Fruit fly (Drosophila melanogaster) whole organism, embryonic: ENCODE results near the gene stg1.

ENCODE experiments used
- Bgb ChIP-seq: fragments of 200-800 bp; sonication (Bioruptor generic); IDR thresholded peaks from 2 replicates; pipeline ENCODE4 v1.3.6; 2022; ENCODE audit warnings: missing biosample characterization, missing genetic modification characterization; ENCODE audit not compliant: partially characterized antibody
- CG10209 ChIP-seq: fragments of 200-800 bp; sonication (Bioruptor generic); optimal IDR thresholded peaks from 3 replicates; lab custom pipeline; 2017; ENCODE audit warnings: missing biosample characterization, mild to moderate bottlenecking, missing genetic modification characterization, missing genetic modification reagents
- CG10267 ChIP-seq: fragments of 200-800 bp; sonication (Bioruptor generic); optimal IDR thresholded peaks from 2 replicates; lab custom pipeline; 2018; ENCODE audit warnings: missing biosample characterization, mild to moderate bottlenecking, missing genetic modification characterization, moderate library complexity
- CG12769 ChIP-seq: fragments of 200-800 bp; sonication (Bioruptor generic); optimal IDR thresholded peaks from 2 replicates; lab custom pipeline; 2019; ENCODE audit warnings: missing biosample characterization, mild to moderate bottlenecking, missing genetic modification characterization, moderate library complexity
- CG13894 ChIP-seq: fragments of 200-800 bp; sonication (Bioruptor generic); optimal IDR thresholded peaks from 3 replicates; lab custom pipeline; 2018; ENCODE audit warnings: missing biosample characterization, mild to moderate bottlenecking, missing genetic modification characterization, moderate library complexity
- CG14014 ChIP-seq: fragments of 200-800 bp; sonication (Bioruptor generic); IDR thresholded peaks from 2 replicates; pipeline ENCODE4 v1.3.6; 2022; ENCODE audit warnings: missing biosample characterization, missing genetic modification characterization
- CG14050 ChIP-seq: fragments of 200-800 bp; sonication (Bioruptor generic); IDR thresholded peaks from 3 replicates; pipeline ENCODE4 v1.3.6; 2022; ENCODE audit warnings: missing biosample characterization, missing genetic modification characterization
- CG15514 ChIP-seq: fragments of 200-800 bp; sonication (Bioruptor generic); optimal IDR thresholded peaks from 3 replicates; lab custom pipeline; 2017; ENCODE audit warnings: missing biosample characterization, missing genetic modification characterization, mild to moderate bottlenecking, moderate library complexity, missing genetic modification reagents
- CG1603 ChIP-seq: fragments of 200-800 bp; sonication (Bioruptor generic); optimal IDR thresholded peaks from 2 replicates; lab custom pipeline; 2019; ENCODE audit warnings: missing biosample characterization, mild to moderate bottlenecking, missing genetic modification characterization, moderate library complexity
- CG17612 ChIP-seq: fragments of 200-800 bp; sonication (Bioruptor generic); IDR thresholded peaks from 2 replicates; pipeline ENCODE4 v1.3.6; 2022; ENCODE audit warnings: missing biosample characterization, missing genetic modification characterization
- CG17829 ChIP-seq: fragments of 200-800 bp; optimal IDR thresholded peaks from 2 replicates; lab custom pipeline; 2019; ENCODE audit warnings: missing biosample characterization, mild to moderate bottlenecking, missing genetic modification characterization, moderate library complexity
- CG32532 ChIP-seq: fragments of 200-800 bp; sonication (Bioruptor generic); IDR thresholded peaks from 2 replicates; pipeline ENCODE4 v1.3.6; 2022; ENCODE audit warnings: missing biosample characterization, missing genetic modification characterization
- CG34422 ChIP-seq: fragments of 200-800 bp; sonication (Bioruptor generic); IDR thresholded peaks from 3 replicates; pipeline ENCODE4 v1.3.6; 2022; ENCODE audit warnings: missing biosample characterization, missing genetic modification characterization
- CG3847 ChIP-seq: fragments of 200-800 bp; sonication (Bioruptor generic); IDR thresholded peaks from 2 replicates; pipeline ENCODE4 v1.3.6; 2022; ENCODE audit warnings: missing biosample characterization, missing genetic modification characterization
- CG6765 ChIP-seq: fragments of 200-800 bp; sonication (Bioruptor generic); optimal IDR thresholded peaks from 3 replicates; lab custom pipeline; 2017; ENCODE audit warnings: missing biosample characterization, mild to moderate bottlenecking, missing genetic modification characterization
- CG8290 ChIP-seq, 3 experiments: fragments of 200-800 bp; sonication (Bioruptor generic); optimal IDR thresholded peaks; 2 replicates each; lab custom pipeline; 2016 to 2019; ENCODE audit warnings: missing biosample characterization in 3 of 3, missing genetic modification characterization in 3 of 3, mild to moderate bottlenecking in 2 of 3, moderate library complexity in 1 of 3
- Camta ChIP-seq: fragments of 200-800 bp; sonication (Bioruptor generic); optimal IDR thresholded peaks from 2 replicates; lab custom pipeline; 2016; ENCODE audit warnings: missing biosample characterization, missing genetic modification characterization
- D19A ChIP-seq: fragments of 200-800 bp; optimal IDR thresholded peaks from 3 replicates; lab custom pipeline; 2019; ENCODE audit warnings: missing biosample characterization, mild to moderate bottlenecking, missing genetic modification characterization, moderate library complexity
- Deaf1 ChIP-seq: fragments of 200-800 bp; optimal IDR thresholded peaks from 3 replicates; lab custom pipeline; 2019; ENCODE audit warnings: missing biosample characterization, mild to moderate bottlenecking, missing genetic modification characterization, moderate library complexity
- Dll ChIP-seq: fragments of 200-800 bp; sonication (Bioruptor generic); IDR thresholded peaks from 4 replicates; pipeline ENCODE4 v1.3.6; 2022; ENCODE audit warnings: missing biosample characterization, missing genetic modification characterization; ENCODE audit not compliant: partially characterized antibody
- HHEX ChIP-seq: fragments of 200-800 bp; sonication (Bioruptor generic); optimal IDR thresholded peaks from 3 replicates; lab custom pipeline; 2017; ENCODE audit warnings: missing biosample characterization, mild to moderate bottlenecking, missing genetic modification characterization, missing genetic modification reagents
- HLHmδ ChIP-seq: fragments of 200-800 bp; sonication (Bioruptor generic); optimal IDR thresholded peaks from 2 replicates; lab custom pipeline; 2018; ENCODE audit warnings: missing biosample characterization, mild to moderate bottlenecking, missing genetic modification characterization, moderate library complexity
- Kr ChIP-seq: fragments of 200-800 bp; sonication (Bioruptor generic); optimal IDR thresholded peaks from 2 replicates; lab custom pipeline; 2017; ENCODE audit warnings: missing biosample characterization, mild to moderate bottlenecking, missing genetic modification characterization
- Med ChIP-seq: fragments of 200-800 bp; sonication (Bioruptor generic); peaks from one replicate; lab custom pipeline; 2016; ENCODE audit warnings: missing biosample characterization, missing genetic modification characterization, mild to moderate bottlenecking, inconsistent platforms, moderate library complexity
- Mes4 ChIP-seq: fragments of 200-800 bp; sonication (Bioruptor generic); optimal IDR thresholded peaks from 2 replicates; lab custom pipeline; 2016; ENCODE audit warnings: missing biosample characterization, missing genetic modification characterization
- Opbp ChIP-seq: fragments of 200-800 bp; sonication (Bioruptor generic); IDR thresholded peaks from 3 replicates; pipeline ENCODE4 v1.3.6; 2022; ENCODE audit warnings: missing biosample characterization, missing genetic modification characterization; ENCODE audit not compliant: partially characterized antibody
- Pdp1 ChIP-seq, 2 experiments: fragments of 200-800 bp; sonication (Bioruptor generic); optimal IDR thresholded peaks; 3 replicates each; lab custom pipeline; 2016; ENCODE audit warnings: missing biosample characterization in 2 of 2, missing genetic modification characterization in 2 of 2, mild to moderate bottlenecking in 1 of 2, moderate library complexity in 1 of 2
- Ptx1 ChIP-seq: fragments of 200-800 bp; sonication (Bioruptor generic); IDR thresholded peaks from 2 replicates; pipeline ENCODE4 v1.3.6; 2022; ENCODE audit warnings: missing biosample characterization, missing genetic modification characterization
- TFAM ChIP-seq: fragments of 200-800 bp; sonication (Bioruptor generic); optimal IDR thresholded peaks from 2 replicates; lab custom pipeline; 2017; ENCODE audit warnings: missing biosample characterization, missing genetic modification characterization, inconsistent platforms
- Tbp ChIP-seq: fragments of >200 bp; optimal IDR thresholded peaks from 2 replicates; lab custom pipeline; 2018; ENCODE audit warnings: missing biosample characterization, missing genetic modification characterization
- abd-A ChIP-seq: fragments of 200-800 bp; sonication (Bioruptor generic); optimal IDR thresholded peaks from 3 replicates; lab custom pipeline; 2019; ENCODE audit warnings: missing biosample characterization, mild to moderate bottlenecking, missing genetic modification characterization, moderate library complexity
- bigmax ChIP-seq: fragments of 200-800 bp; sonication (Bioruptor generic); optimal IDR thresholded peaks from 2 replicates; lab custom pipeline; 2018; ENCODE audit warnings: missing biosample characterization, mild to moderate bottlenecking, missing genetic modification characterization
- cg ChIP-seq: fragments of 200-800 bp; sonication (Bioruptor generic); optimal IDR thresholded peaks from 3 replicates; lab custom pipeline; 2019; ENCODE audit warnings: missing biosample characterization, mild to moderate bottlenecking, missing genetic modification characterization, moderate library complexity
- ci ChIP-seq: fragments of 200-800 bp; sonication (Bioruptor generic); IDR thresholded peaks from 3 replicates; pipeline ENCODE4 v1.3.6; 2022; ENCODE audit warnings: missing biosample characterization, missing genetic modification characterization
- dimm ChIP-seq: fragments of 200-800 bp; sonication (Bioruptor generic); IDR thresholded peaks from 2 replicates; pipeline ENCODE4 v1.3.6; 2022; ENCODE audit warnings: missing biosample characterization, missing genetic modification characterization
- dm ChIP-seq: fragments of 200-800 bp; sonication (Bioruptor generic); optimal IDR thresholded peaks from 3 replicates; lab custom pipeline; 2016; ENCODE audit warnings: missing biosample characterization, missing genetic modification characterization
- dmrt11E ChIP-seq: fragments of 200-800 bp; sonication (Bioruptor generic); optimal IDR thresholded peaks from 3 replicates; lab custom pipeline; 2018; ENCODE audit warnings: missing biosample characterization, mild to moderate bottlenecking, missing genetic modification characterization, moderate library complexity
- dpn ChIP-seq, 2 experiments: fragments of 200-800 bp; sonication (Bioruptor generic); optimal IDR thresholded peaks; 3 replicates each; lab custom pipeline; 2016; ENCODE audit warnings: missing biosample characterization in 2 of 2, missing genetic modification characterization in 2 of 2
- eve ChIP-seq, 2 experiments: fragments of >200 bp; optimal IDR thresholded peaks; 2 replicates each; lab custom pipeline; 2017; ENCODE audit warnings: missing biosample characterization in 2 of 2, missing genetic modification characterization in 2 of 2
- grn ChIP-seq: fragments of 200-800 bp; sonication (Bioruptor generic); optimal IDR thresholded peaks from 3 replicates; lab custom pipeline; 2017; ENCODE audit warnings: missing biosample characterization, missing genetic modification characterization
- ken ChIP-seq: fragments of 200-800 bp; sonication (Bioruptor generic); IDR thresholded peaks from 3 replicates; pipeline ENCODE4 v1.3.6; 2022; ENCODE audit warnings: missing biosample characterization, missing genetic modification characterization
- lbe ChIP-seq: fragments of 200-800 bp; sonication (Bioruptor generic); optimal IDR thresholded peaks from 2 replicates; lab custom pipeline; 2016; ENCODE audit warnings: missing biosample characterization, mild to moderate bottlenecking, missing genetic modification characterization
- mirr ChIP-seq: fragments of 200-800 bp; sonication (Bioruptor generic); optimal IDR thresholded peaks from 3 replicates; lab custom pipeline; 2018; ENCODE audit warnings: missing biosample characterization, mild to moderate bottlenecking, missing genetic modification characterization
- nom ChIP-seq: fragments of 200-800 bp; sonication (Bioruptor generic); optimal IDR thresholded peaks from 2 replicates; lab custom pipeline; 2017; ENCODE audit warnings: missing biosample characterization, missing genetic modification characterization, mild to moderate bottlenecking, moderate library complexity, missing genetic modification reagents
- oc ChIP-seq: fragments of 200-800 bp; sonication (Bioruptor generic); optimal IDR thresholded peaks from 2 replicates; lab custom pipeline; 2018; ENCODE audit warnings: missing biosample characterization, mild to moderate bottlenecking, missing genetic modification characterization, moderate library complexity
- tio ChIP-seq: fragments of 200-800 bp; sonication (Bioruptor generic); optimal IDR thresholded peaks from 2 replicates; lab custom pipeline; 2017; ENCODE audit warnings: missing biosample characterization, missing genetic modification characterization, inconsistent platforms
- usp ChIP-seq: fragments of >200 bp; optimal IDR thresholded peaks from 2 replicates; lab custom pipeline; 2017; ENCODE audit warnings: missing biosample characterization, missing genetic modification characterization
- z ChIP-seq: fragments of 200-800 bp; sonication (Bioruptor generic); IDR thresholded peaks from 3 replicates; pipeline ENCODE4 v1.3.6; 2022; ENCODE audit warnings: missing biosample characterization, missing genetic modification characterization

The stg1 gene

dm6 chrX:21093544-21093943 lies at the start of gene stg1:
Gene stg1, plus strand, starts transcription at chrX:21093844.
- TF ChIP-seq D19A (tag; lab: Kevin White, UChicago) (no peak), Bgb (GFP tag; lab: Robert Waterston, UW) (no peak), Camta (no peak), Deaf1 (tag; lab: Kevin White, UChicago) (peak; percentile 56), Tbp (GFP tag; lab: Kevin White, UChicago) (no peak), dimm (GFP tag; lab: Robert Waterston, UW) (no peak), Dll (no peak), eve (GFP tag; optimal IDR thresholded peaks at IDR 0.05; lab: Kevin White, UChicago) (no peak)
- TF ChIP-seq, all 482 proteins: peak for 1

dm6 chrX:21044278-21044830 lies 49.3 kb upstream of the stg1 start:
- TF ChIP-seq HHEX (GFP tag; lab: Kevin White, UChicago) (no peak), CG8290 (GFP tag; optimal IDR thresholded peaks at IDR 0.05; lab: Kevin White, UChicago) (no peak), CG8290 (tag; optimal IDR thresholded peaks at IDR 0.05; lab: Kevin White, UChicago) (peak in 1 of 2 experiments; percentile 77), Med (GFP tag; lab: Kevin White, UChicago) (peak; percentile 85), ken (GFP tag; lab: Robert Waterston, UW) (no peak), CG13894 (tag; lab: Kevin White, UChicago) (peak; percentile 32), oc (tag; lab: Kevin White, UChicago) (no peak), dmrt11E (tag; lab: Kevin White, UChicago) (no peak), bigmax (no peak), z (GFP tag; lab: Robert Waterston, UW) (no peak), HLHmδ (GFP tag; lab: Kevin White, UChicago) (no peak), CG32532 (GFP tag; lab: Robert Waterston, UW) (peak; percentile 4), tio (GFP tag; lab: Kevin White, UChicago) (no peak), grn (GFP tag; lab: Kevin White, UChicago) (peak; percentile 33), CG14014 (GFP tag; lab: Robert Waterston, UW) (peak; percentile 9; the same call in 1 of the 2 replicates), Pdp1 (GFP tag; optimal IDR thresholded peaks at IDR 0.05; lab: Kevin White, UChicago) (peak in 1 of 2 experiments; percentile 2), CG6765 (GFP tag; lab: Kevin White, UChicago) (no peak), lbe (GFP tag; lab: Kevin White, UChicago) (peak; percentile 23), CG10267 (no peak), Ptx1 (peak; percentile 14; the same call in 1 of the 2 replicates), Kr (GFP tag; lab: Kevin White, UChicago) (no peak), TFAM (no peak), dpn (GFP tag; optimal IDR thresholded peaks at IDR 0.05; lab: Kevin White, UChicago) (no peak), usp (GFP tag; lab: Kevin White, UChicago) (no peak), Opbp (GFP tag; lab: Robert Waterston, UW) (no peak), Mes4 (no peak), dm (GFP tag; lab: Kevin White, UChicago) (no peak), Tbp (GFP tag; lab: Kevin White, UChicago) (no peak), nom (peak; percentile 16), CG12769 (peak; percentile 37), ci (GFP tag; lab: Robert Waterston, UW) (peak; percentile 32; the same call in 1 of the 3 replicates), CG1603 (tag; lab: Kevin White, UChicago) (peak; percentile 50), CG17829 (tag; lab: Kevin White, UChicago) (no peak), CG3847 (no peak), CG34422 (GFP tag; lab: Robert Waterston, UW) (no peak), mirr (GFP tag; lab: Kevin White, UChicago) (peak; percentile 4), CG14050 (GFP tag; lab: Robert Waterston, UW) (no peak), abd-A (tag; lab: Kevin White, UChicago) (peak; percentile 23), cg (peak; percentile 69), CG15514 (GFP tag; lab: Kevin White, UChicago) (peak; percentile 97), CG10209 (GFP tag; lab: Kevin White, UChicago) (no peak), CG17612 (GFP tag; lab: Robert Waterston, UW) (no peak)
